Fruit fly (Drosophila melanogaster): Measurements from ENCODE around the gene CCT6.

DNA sequence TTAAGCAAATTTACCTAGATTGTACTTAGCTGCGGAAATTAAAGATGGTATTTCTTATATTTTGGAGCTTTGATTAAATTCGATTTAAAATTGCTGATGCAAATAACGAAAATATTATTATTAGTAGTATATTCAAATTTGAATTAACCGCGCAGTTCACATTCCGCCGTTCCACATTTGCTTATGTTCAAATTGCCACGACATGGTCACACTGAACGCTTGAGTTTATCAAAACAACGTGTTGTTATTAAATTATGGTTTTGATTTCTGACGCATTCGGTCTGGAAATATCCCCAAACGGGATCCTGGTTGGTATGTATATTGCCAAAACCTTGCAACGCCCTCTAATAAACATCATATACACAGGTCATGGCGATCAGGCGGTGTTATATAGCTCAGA, 23.0 kb downstream of the CCT6 start, which contains the start of gene CG33172:
- TF ChIP-seq tj (GFP tag; optimal IDR thresholded peaks at IDR 0.05) (no peak), toe (GFP tag; optimal IDR thresholded peaks at IDR 0.05) (no peak), CG7045 (GFP tag; optimal IDR thresholded peaks at IDR 0.05) (no peak), kay (GFP tag; ENCODE audit: borderline replicate concordance) (no peak), Mnt (GFP tag; optimal IDR thresholded peaks at IDR 0.05) (no peak)
